Fruit fly (Drosophila melanogaster): ENCODE data around the gene CG4928.

Gene CG4928

DNA sequence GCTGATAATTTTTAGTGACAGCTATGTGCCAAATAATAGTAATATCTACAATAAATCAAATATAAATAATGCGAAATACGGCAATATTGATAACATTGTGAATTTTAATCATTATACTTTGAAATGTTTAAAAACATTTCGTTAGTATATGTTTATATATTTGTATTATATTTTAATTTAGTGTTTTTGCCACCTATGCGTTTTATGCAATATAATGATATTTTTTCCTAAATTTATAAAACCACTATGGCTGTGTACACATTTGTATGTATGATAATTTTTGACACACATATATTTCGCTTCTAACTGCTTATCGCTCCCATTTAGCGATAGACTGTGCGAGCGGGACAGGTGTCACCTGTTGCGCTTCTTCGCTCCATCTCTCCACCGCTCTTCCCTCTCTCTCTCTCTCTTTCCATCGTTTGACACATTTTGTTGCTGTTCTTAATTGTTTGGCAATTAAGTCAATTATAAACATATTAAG lies 31.1 kb downstream of the CG4928 start (continued):
- no peak for TF ChIP-seq nerfin-2 (GFP tag; IDR thresholded peaks at IDR 0.05; ENCODE audit: partially characterized antibody)
- no peak for TF ChIP-seq Dll (GFP tag; IDR thresholded peaks at IDR 0.05; ENCODE audit: partially characterized antibody)
- TF ChIP-seq CG7372 (GFP tag; IDR thresholded peaks at IDR 0.05): no peak
- no peak for TF ChIP-seq dati (GFP tag; IDR thresholded peaks at IDR 0.05)
- TF ChIP-seq CG6254 (GFP tag; optimal IDR thresholded peaks at IDR 0.05): no peak
- no peak for TF ChIP-seq zfh2 (GFP tag; optimal IDR thresholded peaks at IDR 0.05)
- no peak for TF ChIP-seq sens-2 (GFP tag; IDR thresholded peaks at IDR 0.05)
- peak; percentile 36; the same call in 1 of the 2 replicates for TF ChIP-seq Drgx (GFP tag; IDR thresholded peaks at IDR 0.05)
- TF ChIP-seq Chrac-16 (GFP tag; optimal IDR thresholded peaks at IDR 0.05): peak; percentile 3
- TF ChIP-seq cad (GFP tag; optimal IDR thresholded peaks at IDR 0.05): no peak
- TF ChIP-seq Dfd (GFP tag; optimal IDR thresholded peaks at IDR 0.05): no peak
- TF ChIP-seq CG11504 (tag; optimal IDR thresholded peaks at IDR 0.05): peak; percentile 84
- TF ChIP-seq zen (tag; optimal IDR thresholded peaks at IDR 0.05): peak; percentile 64
- no peak for TF ChIP-seq CG34422 (GFP tag; IDR thresholded peaks at IDR 0.05)
- no peak for TF ChIP-seq ab (GFP tag; optimal IDR thresholded peaks at IDR 0.05)
- TF ChIP-seq twi (tag; optimal IDR thresholded peaks at IDR 0.05): peak; percentile 19
- no peak for TF ChIP-seq YL-1 (GFP tag; optimal IDR thresholded peaks at IDR 0.05)
- no peak for TF ChIP-seq Dref (GFP tag; IDR thresholded peaks at IDR 0.05)
- TF ChIP-seq Mes4 (GFP tag; optimal IDR thresholded peaks at IDR 0.05): no peak
- TF ChIP-seq CG11560 (tag; IDR thresholded peaks at IDR 0.05): peak; percentile 26; the same call in 1 of the 3 replicates
- TF ChIP-seq Optix (GFP tag; IDR thresholded peaks at IDR 0.05): no peak
- peak; percentile 67 for TF ChIP-seq Rfx (GFP tag; IDR thresholded peaks at IDR 0.05)
- no peak for TF ChIP-seq HLH54F (GFP tag; optimal IDR thresholded peaks at IDR 0.05)
- TF ChIP-seq CG7963 (GFP tag; IDR thresholded peaks at IDR 0.05; ENCODE audit: partially characterized antibody): no peak
- peak; percentile 40 for TF ChIP-seq HmgZ (tag; optimal IDR thresholded peaks at IDR 0.05)
- TF ChIP-seq CG14441 (GFP tag; IDR thresholded peaks at IDR 0.05): no peak
- TF ChIP-seq CG10654 (GFP tag; optimal IDR thresholded peaks at IDR 0.05): peak; percentile 11
- peak; percentile 61 for TF ChIP-seq CG15011 (GFP tag; optimal IDR thresholded peaks at IDR 0.05)
- TF ChIP-seq bsh (GFP tag; optimal IDR thresholded peaks at IDR 0.05): peak in 1 of 2 experiments; percentile 57
- TF ChIP-seq CG9437 (GFP tag; optimal IDR thresholded peaks at IDR 0.05): peak; percentile 56
- peak; percentile 47 for TF ChIP-seq Asciz (GFP tag; optimal IDR thresholded peaks at IDR 0.05)
- no peak for TF ChIP-seq lilli (GFP tag; optimal IDR thresholded peaks at IDR 0.05)
- TF ChIP-seq row (GFP tag; IDR thresholded peaks at IDR 0.05): peak; percentile 72
- TF ChIP-seq CG18619 (GFP tag; optimal IDR thresholded peaks at IDR 0.05): peak; percentile 61
- TF ChIP-seq Dek (tag; optimal IDR thresholded peaks at IDR 0.05): peak; percentile 80
- TF ChIP-seq Sry-δ (GFP tag; optimal IDR thresholded peaks at IDR 0.05): no peak
- TF ChIP-seq CG31224 (GFP tag; IDR thresholded peaks at IDR 0.05): peak; percentile 38; the same call in 1 of the 2 replicates
- peak; percentile 47 for TF ChIP-seq sug (tag; optimal IDR thresholded peaks at IDR 0.05)
- TF ChIP-seq CG2875 (GFP tag; optimal IDR thresholded peaks at IDR 0.05): no peak
- no peak for TF ChIP-seq CG10274 (GFP tag; optimal IDR thresholded peaks at IDR 0.05)
- TF ChIP-seq CG7839 (tag; optimal IDR thresholded peaks at IDR 0.05): peak; percentile 87
- no peak for TF ChIP-seq cg (GFP tag; optimal IDR thresholded peaks at IDR 0.05)
- TF ChIP-seq CG13424 (tag; optimal IDR thresholded peaks at IDR 0.05): peak; percentile 81
- TF ChIP-seq Lim3 (GFP tag; IDR thresholded peaks at IDR 0.05): no peak
- no peak for TF ChIP-seq dmrt11E (tag; optimal IDR thresholded peaks at IDR 0.05)
- no peak for TF ChIP-seq gcm2 (GFP tag; optimal IDR thresholded peaks at IDR 0.05)
- TF ChIP-seq Max (GFP tag; optimal IDR thresholded peaks at IDR 0.05): no peak
- no peak for TF ChIP-seq ham (GFP tag; IDR thresholded peaks at IDR 0.05)
- TF ChIP-seq mirr (GFP tag; optimal IDR thresholded peaks at IDR 0.05): peak; percentile 40
- no peak for TF ChIP-seq sqz (GFP tag; optimal IDR thresholded peaks at IDR 0.05)
- peak; percentile 30 for TF ChIP-seq CG2120 (GFP tag; optimal IDR thresholded peaks at IDR 0.05)
